Fruit fly (Drosophila melanogaster) whole organism, embryonic: ENCODE results near the gene CG18301.
A peak's percentile ranks its signal among the peaks of the same experiment; 100 is the strongest.

Source experiments
- CG10147 ChIP-seq: fragments of 200-800 bp; sonication (Bioruptor generic); optimal IDR thresholded peaks from 2 replicates; lab custom pipeline; 2019; ENCODE audit warnings: missing biosample characterization, mild to moderate bottlenecking, missing genetic modification characterization, moderate library complexity
- CG10274 ChIP-seq: fragments of 200-800 bp; sonication (Bioruptor generic); optimal IDR thresholded peaks from 3 replicates; lab custom pipeline; 2017; ENCODE audit warnings: missing biosample characterization, mild to moderate bottlenecking, missing genetic modification characterization
- CG10321 ChIP-seq: fragments of 200-800 bp; sonication (Bioruptor generic); IDR thresholded peaks from 2 replicates; pipeline ENCODE4 v1.3.6; 2022; ENCODE audit warnings: missing biosample characterization, missing genetic modification characterization
- CG11723 ChIP-seq: fragments of 200-800 bp; sonication (Bioruptor generic); optimal IDR thresholded peaks from 2 replicates; lab custom pipeline; 2017; ENCODE audit warnings: missing biosample characterization, mild to moderate bottlenecking, missing genetic modification characterization
- CG12071 ChIP-seq: fragments of 200-800 bp; sonication (Bioruptor generic); optimal IDR thresholded peaks from 3 replicates; lab custom pipeline; 2018; ENCODE audit warnings: missing biosample characterization, mild to moderate bottlenecking, missing genetic modification characterization
- CG12769 ChIP-seq: fragments of 200-800 bp; sonication (Bioruptor generic); optimal IDR thresholded peaks from 2 replicates; lab custom pipeline; 2019; ENCODE audit warnings: missing biosample characterization, mild to moderate bottlenecking, missing genetic modification characterization, moderate library complexity
- CG13894 ChIP-seq: fragments of 200-800 bp; sonication (Bioruptor generic); optimal IDR thresholded peaks from 3 replicates; lab custom pipeline; 2018; ENCODE audit warnings: missing biosample characterization, mild to moderate bottlenecking, missing genetic modification characterization, moderate library complexity
- CG1602 ChIP-seq: fragments of 200-800 bp; sonication (Bioruptor generic); optimal IDR thresholded peaks from 3 replicates; lab custom pipeline; 2016; ENCODE audit warnings: missing biosample characterization, missing genetic modification characterization
- CG16863 ChIP-seq: fragments of 200-800 bp; sonication (Bioruptor generic); optimal IDR thresholded peaks from 3 replicates; lab custom pipeline; 2016; ENCODE audit warnings: missing biosample characterization, missing genetic modification characterization
- CG18476 ChIP-seq: fragments of 200-800 bp; sonication (Bioruptor generic); optimal IDR thresholded peaks from 2 replicates; lab custom pipeline; 2016; ENCODE audit warnings: missing biosample characterization, mild to moderate bottlenecking, missing genetic modification characterization
- CG32532 ChIP-seq: fragments of 200-800 bp; sonication (Bioruptor generic); IDR thresholded peaks from 2 replicates; pipeline ENCODE4 v1.3.6; 2022; ENCODE audit warnings: missing biosample characterization, missing genetic modification characterization
- CG3726 ChIP-seq: fragments of 200-800 bp; sonication (Bioruptor generic); IDR thresholded peaks from 3 replicates; pipeline ENCODE4, ENCODE4 v1.3.6; 2022; ENCODE audit warnings: missing biosample characterization, missing genetic modification characterization
- CG3847 ChIP-seq: fragments of 200-800 bp; sonication (Bioruptor generic); IDR thresholded peaks from 2 replicates; pipeline ENCODE4 v1.3.6; 2022; ENCODE audit warnings: missing biosample characterization, missing genetic modification characterization
- CG4404 ChIP-seq: fragments of 200-800 bp; sonication (Bioruptor generic); IDR thresholded peaks from 2 replicates; pipeline ENCODE4 v1.3.6; 2022; ENCODE audit warnings: missing biosample characterization, missing genetic modification characterization
- CG4854 ChIP-seq: fragments of 200-800 bp; sonication (Bioruptor generic); optimal IDR thresholded peaks from 2 replicates; lab custom pipeline; 2016; ENCODE audit warnings: missing biosample characterization, missing genetic modification characterization, inconsistent platforms
- CG6813 ChIP-seq: fragments of 200-800 bp; sonication (Bioruptor generic); optimal IDR thresholded peaks from 2 replicates; lab custom pipeline; 2017; ENCODE audit warnings: missing biosample characterization, missing genetic modification characterization, mild to moderate bottlenecking, moderate library complexity, missing genetic modification reagents
- CG7786 ChIP-seq: fragments of 200-800 bp; sonication (Bioruptor generic); optimal IDR thresholded peaks from 2 replicates; lab custom pipeline; 2016; ENCODE audit warnings: missing biosample characterization, missing genetic modification characterization
- CG8944 ChIP-seq: fragments of 200-800 bp; sonication (Bioruptor generic); optimal IDR thresholded peaks from 3 replicates; lab custom pipeline; 2016; ENCODE audit warnings: missing biosample characterization, missing genetic modification characterization
- Camta ChIP-seq: fragments of 200-800 bp; sonication (Bioruptor generic); optimal IDR thresholded peaks from 2 replicates; lab custom pipeline; 2016; ENCODE audit warnings: missing biosample characterization, missing genetic modification characterization
- CkIIα-i1 ChIP-seq: fragments of 200-800 bp; sonication (Bioruptor generic); IDR thresholded peaks from 2 replicates; pipeline ENCODE4 v1.3.6; 2022; ENCODE audit warnings: missing biosample characterization, missing genetic modification characterization
- CoRest ChIP-seq: fragments of 200-800 bp; sonication (Bioruptor generic); optimal IDR thresholded peaks from 3 replicates; lab custom pipeline; 2018; ENCODE audit warnings: missing biosample characterization, mild to moderate bottlenecking, missing genetic modification characterization, moderate library complexity
- CrebB ChIP-seq: fragments of 200-800 bp; sonication (Bioruptor generic); optimal IDR thresholded peaks from 3 replicates; lab custom pipeline; 2018; ENCODE audit warnings: missing biosample characterization, mild to moderate bottlenecking, missing genetic modification characterization
- Dek ChIP-seq: fragments of 200-800 bp; sonication (Bioruptor generic); optimal IDR thresholded peaks from 3 replicates; lab custom pipeline; 2019; ENCODE audit warnings: missing biosample characterization, mild to moderate bottlenecking, missing genetic modification characterization, moderate library complexity
- HHEX ChIP-seq: fragments of 200-800 bp; sonication (Bioruptor generic); optimal IDR thresholded peaks from 3 replicates; lab custom pipeline; 2017; ENCODE audit warnings: missing biosample characterization, mild to moderate bottlenecking, missing genetic modification characterization, missing genetic modification reagents
- Hmr ChIP-seq: fragments of 200-800 bp; sonication (Bioruptor generic); optimal IDR thresholded peaks from 3 replicates; lab custom pipeline; 2017; ENCODE audit warnings: mild to moderate bottlenecking, missing biosample characterization, missing genetic modification reagents, missing genetic modification characterization
- Hr39 ChIP-seq: fragments of >200 bp; optimal IDR thresholded peaks from 2 replicates; lab custom pipeline; 2017
- Hr51 ChIP-seq, 2 experiments: fragments of 200-800 bp; sonication (Bioruptor generic); optimal IDR thresholded peaks; 2 replicates in 1 of 2; 3 replicates in 1 of 2; lab custom pipeline; 2016 to 2018; ENCODE audit warnings: missing biosample characterization in 2 of 2, missing genetic modification characterization in 2 of 2, mild to moderate bottlenecking in 1 of 2, moderate library complexity in 1 of 2
- MBD-R2 ChIP-seq: fragments of 200-800 bp; sonication (Bioruptor generic); IDR thresholded peaks from 2 replicates; pipeline ENCODE4 v1.3.6; 2022; ENCODE audit warnings: missing biosample characterization, missing genetic modification characterization
- Meics ChIP-seq: fragments of 200-800 bp; sonication (Bioruptor generic); optimal IDR thresholded peaks from 2 replicates; lab custom pipeline; 2017; ENCODE audit warnings: missing biosample characterization, mild to moderate bottlenecking, missing genetic modification characterization
- Opbp ChIP-seq: fragments of 200-800 bp; sonication (Bioruptor generic); IDR thresholded peaks from 3 replicates; pipeline ENCODE4 v1.3.6; 2022; ENCODE audit warnings: missing biosample characterization, missing genetic modification characterization; ENCODE audit not compliant: partially characterized antibody
- Poxn ChIP-seq: fragments of 200-800 bp; sonication (Bioruptor generic); IDR thresholded peaks from 2 replicates; pipeline ENCODE4 v1.3.6; 2022; ENCODE audit warnings: missing biosample characterization, missing genetic modification characterization
- al ChIP-seq: fragments of 200-800 bp; sonication (Bioruptor generic); IDR thresholded peaks from 2 replicates; pipeline ENCODE4 v1.3.6; 2022; ENCODE audit warnings: missing biosample characterization, missing genetic modification characterization
- ci ChIP-seq: fragments of 200-800 bp; sonication (Bioruptor generic); IDR thresholded peaks from 3 replicates; pipeline ENCODE4 v1.3.6; 2022; ENCODE audit warnings: missing biosample characterization, missing genetic modification characterization
- da ChIP-seq: fragments of 200-800 bp; sonication (Bioruptor generic); optimal IDR thresholded peaks from 2 replicates; lab custom pipeline; 2016; ENCODE audit warnings: missing biosample characterization, missing genetic modification characterization
- fru ChIP-seq: fragments of >200 bp; optimal IDR thresholded peaks from 2 replicates; lab custom pipeline; 2017
- gro ChIP-seq: fragments of 200-800 bp; sonication (Bioruptor generic); optimal IDR thresholded peaks from 2 replicates; lab custom pipeline; 2016; ENCODE audit warnings: missing biosample characterization, missing genetic modification characterization
- insv ChIP-seq, 2 experiments: fragments of 200-800 bp; sonication (Bioruptor generic); optimal IDR thresholded peaks; 3 replicates each; lab custom pipeline; 2016 to 2018; ENCODE audit warnings: missing biosample characterization in 2 of 2, missing genetic modification characterization in 2 of 2
- lmd ChIP-seq: fragments of 200-800 bp; sonication (Bioruptor generic); IDR thresholded peaks from 2 replicates; pipeline ENCODE4 v1.3.6; 2022; ENCODE audit warnings: missing biosample characterization, missing genetic modification characterization
- maf-S ChIP-seq: fragments of 200-800 bp; sonication (Bioruptor generic); optimal IDR thresholded peaks from 2 replicates; lab custom pipeline; 2016; ENCODE audit warnings: missing biosample characterization, missing genetic modification characterization
- mam ChIP-seq: fragments of 200-800 bp; sonication (Bioruptor generic); optimal IDR thresholded peaks from 3 replicates; lab custom pipeline; 2016; ENCODE audit warnings: missing biosample characterization, missing genetic modification characterization
- mld ChIP-seq: fragments of 200-800 bp; sonication (Bioruptor generic); IDR thresholded peaks from 3 replicates; pipeline ENCODE4 v1.3.6; 2022; ENCODE audit warnings: missing biosample characterization, missing genetic modification characterization; ENCODE audit not compliant: partially characterized antibody
- oc ChIP-seq: fragments of 200-800 bp; sonication (Bioruptor generic); optimal IDR thresholded peaks from 2 replicates; lab custom pipeline; 2018; ENCODE audit warnings: missing biosample characterization, mild to moderate bottlenecking, missing genetic modification characterization, moderate library complexity
- phol ChIP-seq: fragments of 200-800 bp; sonication (Bioruptor generic); optimal IDR thresholded peaks from 3 replicates; lab custom pipeline; 2018; ENCODE audit warnings: missing biosample characterization, mild to moderate bottlenecking, missing genetic modification characterization, moderate library complexity
- psq ChIP-seq: fragments of 200-800 bp; sonication (Bioruptor generic); optimal IDR thresholded peaks from 2 replicates; lab custom pipeline; 2017; ENCODE audit warnings: missing biosample characterization, missing genetic modification characterization
- pum ChIP-seq: fragments of 200-800 bp; sonication (Bioruptor generic); optimal IDR thresholded peaks from 2 replicates; lab custom pipeline; 2016; ENCODE audit warnings: missing biosample characterization, missing genetic modification characterization
- schlank ChIP-seq: fragments of 200-800 bp; sonication (Bioruptor generic); optimal IDR thresholded peaks from 2 replicates; lab custom pipeline; 2018; ENCODE audit warnings: missing biosample characterization, mild to moderate bottlenecking, missing genetic modification characterization
- seq ChIP-seq: fragments of 200-800 bp; sonication (Bioruptor generic); IDR thresholded peaks from 2 replicates; pipeline ENCODE4 v1.3.6; 2022; ENCODE audit warnings: missing biosample characterization, missing genetic modification characterization
- so ChIP-seq: fragments of 200-800 bp; sonication (Bioruptor generic); IDR thresholded peaks from 3 replicates; pipeline ENCODE4 v1.3.6; 2022; ENCODE audit warnings: missing biosample characterization, missing genetic modification characterization
- tna ChIP-seq: fragments of 200-800 bp; sonication (Bioruptor generic); IDR thresholded peaks from 2 replicates; pipeline ENCODE4 v1.3.6; 2022; ENCODE audit warnings: missing biosample characterization, missing genetic modification characterization; ENCODE audit not compliant: partially characterized antibody
- tup ChIP-seq: fragments of 200-800 bp; sonication (Bioruptor generic); optimal IDR thresholded peaks from 2 replicates; lab custom pipeline; 2016; ENCODE audit warnings: missing biosample characterization, mild to moderate bottlenecking, missing genetic modification characterization, moderate library complexity
- vvl ChIP-seq: fragments of 200-800 bp; sonication (Bioruptor generic); IDR thresholded peaks from 2 replicates; pipeline ENCODE4 v1.3.6; 2022; ENCODE audit warnings: missing biosample characterization, missing genetic modification characterization

CG18301 gene

DNA sequence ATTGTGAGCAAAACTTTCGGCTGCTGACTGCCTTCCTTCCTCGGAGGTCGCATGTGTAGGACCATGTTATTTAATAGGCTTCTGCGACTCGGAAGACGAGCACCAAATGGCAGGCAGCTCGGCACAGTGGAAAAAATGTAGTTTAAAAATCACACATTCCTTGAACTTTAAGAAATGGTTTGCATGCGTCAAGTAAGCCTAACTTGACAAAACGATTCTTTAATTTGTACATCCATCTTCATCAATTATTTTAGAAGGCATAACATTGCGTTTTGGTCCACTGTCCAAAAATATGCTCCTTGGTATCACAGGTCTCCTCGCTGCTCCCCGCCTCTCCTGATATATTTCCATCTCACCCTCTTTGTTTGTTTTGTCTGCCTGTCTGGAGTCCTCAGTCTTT is 34.1 kb downstream of the CG18301 start (continued):
- peak; percentile 4 for TF ChIP-seq CG16863 (GFP tag; lab: Kevin White, UChicago)
- peak; percentile 41; the same call in 1 of the 2 replicates for TF ChIP-seq MBD-R2 (GFP tag; lab: Robert Waterston, UW)
- peak; percentile 68; the same call in 1 of the 3 replicates for TF ChIP-seq so (GFP tag; lab: Robert Waterston, UW)
- peak; percentile 9 for TF ChIP-seq schlank (tag; lab: Kevin White, UChicago)
- peak; percentile 14 for TF ChIP-seq pum
- peak; percentile 16 for TF ChIP-seq Dek
- TF ChIP-seq CG10147: peak; percentile 55
- TF ChIP-seq Hr51 (GFP tag; optimal IDR thresholded peaks at IDR 0.05; lab: Kevin White, UChicago): peak; percentile 25 to 54
- TF ChIP-seq CG1602 (GFP tag; lab: Kevin White, UChicago): no peak
- peak; percentile 70 for TF ChIP-seq CG12769
- TF ChIP-seq mld (GFP tag; lab: Robert Waterston, UW): no peak
- TF ChIP-seq CG10321: no peak
- TF ChIP-seq vvl: peak; percentile 53; the same call in 1 of the 2 replicates
- TF ChIP-seq CG18476: peak; percentile 7
- TF ChIP-seq Meics (GFP tag; lab: Kevin White, UChicago): peak; percentile 72
- peak; percentile 17 for TF ChIP-seq CG8944 (GFP tag; lab: Kevin White, UChicago)
- TF ChIP-seq CoRest: peak; percentile 39
- peak; percentile 24 for TF ChIP-seq CG7786
- TF ChIP-seq gro (GFP tag; lab: Kevin White, UChicago): no peak
- TF ChIP-seq CG12071 (GFP tag; lab: Kevin White, UChicago): peak; percentile 44
- TF ChIP-seq CG4854 (GFP tag; lab: Kevin White, UChicago): no peak
- TF ChIP-seq CG3726 (GFP tag; lab: Robert Waterston, UW): no peak
- TF ChIP-seq Hmr (GFP tag; lab: Kevin White, UChicago): peak; percentile 81
- TF ChIP-seq maf-S (GFP tag; lab: Kevin White, UChicago): no peak
- no peak for TF ChIP-seq al (GFP tag; lab: Robert Waterston, UW)
- 0 out of 2 replicates have a peak, but pooled peaks have one; percentile 9 for TF ChIP-seq Poxn
- TF ChIP-seq psq (GFP tag; lab: Kevin White, UChicago): no peak
- no peak for TF ChIP-seq CG11723 (GFP tag; lab: Kevin White, UChicago)
- TF ChIP-seq CG3847 (GFP tag; lab: Robert Waterston, UW): 0 out of 2 replicates have a peak, but pooled peaks have one; percentile 48
- peak; percentile 19 for TF ChIP-seq CG10274 (GFP tag; lab: Kevin White, UChicago)
- no peak for TF ChIP-seq Hr39 (lab: Kevin White, UChicago)
- TF ChIP-seq tup: peak; percentile 10
- no peak for TF ChIP-seq CkIIα-i1 (GFP tag; lab: Robert Waterston, UW)
- no peak for TF ChIP-seq Opbp
- peak; percentile 6 for TF ChIP-seq phol (tag; lab: Kevin White, UChicago)
- peak; percentile 55 for TF ChIP-seq lmd (GFP tag; lab: Robert Waterston, UW)
- peak; percentile 34; the same call in 1 of the 2 replicates for TF ChIP-seq CG4404 (GFP tag; lab: Robert Waterston, UW)
- peak; percentile 57 for TF ChIP-seq CG6813
- peak; percentile 52 for TF ChIP-seq HHEX (GFP tag; lab: Kevin White, UChicago)
- TF ChIP-seq mam: peak; percentile 63
- no peak for TF ChIP-seq CrebB
- peak; percentile 70; the same call in 1 of the 2 replicates for TF ChIP-seq CG32532 (GFP tag; lab: Robert Waterston, UW)
- TF ChIP-seq Camta (GFP tag; lab: Kevin White, UChicago): peak; percentile 12
- 0 out of 2 replicates have a peak, but pooled peaks have one; percentile 24 for TF ChIP-seq seq
- TF ChIP-seq CG13894 (tag; lab: Kevin White, UChicago): peak; percentile 67
- no peak for TF ChIP-seq oc (tag; lab: Kevin White, UChicago)
- no peak for TF ChIP-seq tna (GFP tag; lab: Robert Waterston, UW)
- no peak for TF ChIP-seq insv (GFP tag; optimal IDR thresholded peaks at IDR 0.05; lab: Kevin White, UChicago)
- TF ChIP-seq fru (lab: Kevin White, UChicago): no peak
- TF ChIP-seq ci (GFP tag; lab: Robert Waterston, UW): 0 out of 3 replicates have a peak, but pooled peaks have one; percentile 42
- no peak for TF ChIP-seq da (GFP tag; lab: Kevin White, UChicago)
